Fruit fly (Drosophila melanogaster) whole organism, embryonic: ENCODE results near the gene lawc.

ENCODE experiments used
- ATbp ChIP-seq: fragments of 200-800 bp; sonication (Bioruptor generic); optimal IDR thresholded peaks from 2 replicates; lab custom pipeline; 2017; ENCODE audit warnings: missing biosample characterization, mild to moderate bottlenecking, missing genetic modification characterization, missing genetic modification reagents
- Ada2b ChIP-seq: fragments of 200-800 bp; sonication (Bioruptor generic); IDR thresholded peaks from 2 replicates; pipeline ENCODE4 v1.3.6; 2022; ENCODE audit warnings: missing biosample characterization, missing genetic modification characterization
- Antp ChIP-seq: fragments of 200-800 bp; sonication (Bioruptor generic); optimal IDR thresholded peaks from 3 replicates; lab custom pipeline; 2016; ENCODE audit warnings: missing biosample characterization, missing genetic modification characterization
- CG12219 ChIP-seq: fragments of 200-800 bp; sonication (Bioruptor generic); optimal IDR thresholded peaks from 3 replicates; lab custom pipeline; 2018; ENCODE audit warnings: missing biosample characterization, mild to moderate bottlenecking, missing genetic modification characterization
- CG12299 ChIP-seq: fragments of 200-800 bp; sonication (Bioruptor generic); optimal IDR thresholded peaks from 2 replicates; lab custom pipeline; 2018; ENCODE audit warnings: missing biosample characterization, mild to moderate bottlenecking, missing genetic modification characterization
- CG13296 ChIP-seq: fragments of 200-800 bp; sonication (Bioruptor generic); optimal IDR thresholded peaks from 3 replicates; lab custom pipeline; 2018; ENCODE audit warnings: missing biosample characterization, mild to moderate bottlenecking, missing genetic modification characterization
- CG14965 ChIP-seq: fragments of 200-800 bp; sonication (Bioruptor generic); optimal IDR thresholded peaks from 2 replicates; lab custom pipeline; 2016; ENCODE audit warnings: missing biosample characterization, missing genetic modification characterization, borderline replicate concordance
- CG17612 ChIP-seq: fragments of 200-800 bp; sonication (Bioruptor generic); IDR thresholded peaks from 2 replicates; pipeline ENCODE4 v1.3.6; 2022; ENCODE audit warnings: missing biosample characterization, missing genetic modification characterization
- CG17802 ChIP-seq: fragments of 200-800 bp; sonication (Bioruptor generic); optimal IDR thresholded peaks from 2 replicates; lab custom pipeline; 2018; ENCODE audit warnings: missing biosample characterization, mild to moderate bottlenecking, missing genetic modification characterization, moderate library complexity
- CG17829 ChIP-seq: fragments of 200-800 bp; optimal IDR thresholded peaks from 2 replicates; lab custom pipeline; 2019; ENCODE audit warnings: missing biosample characterization, mild to moderate bottlenecking, missing genetic modification characterization, moderate library complexity
- CG2199 ChIP-seq: fragments of 200-800 bp; sonication (Bioruptor generic); IDR thresholded peaks from 3 replicates; pipeline ENCODE4 v1.3.6; 2022; ENCODE audit warnings: missing biosample characterization, missing genetic modification characterization
- CG4282 ChIP-seq: fragments of 200-800 bp; sonication (Bioruptor generic); optimal IDR thresholded peaks from 2 replicates; lab custom pipeline; 2016; ENCODE audit warnings: missing biosample characterization, missing genetic modification characterization
- CG4360 ChIP-seq: fragments of 200-800 bp; sonication (Bioruptor generic); IDR thresholded peaks from 2 replicates; pipeline ENCODE4 v1.3.6; 2022; ENCODE audit warnings: missing biosample characterization, missing genetic modification characterization
- CG6683 ChIP-seq: fragments of 200-800 bp; sonication (Bioruptor generic); optimal IDR thresholded peaks from 2 replicates; lab custom pipeline; 2017; ENCODE audit warnings: missing biosample characterization, mild to moderate bottlenecking, missing genetic modification characterization, missing genetic modification reagents
- CG7987 ChIP-seq: fragments of 200-800 bp; sonication (Bioruptor generic); optimal IDR thresholded peaks from 2 replicates; lab custom pipeline; 2018; ENCODE audit warnings: missing biosample characterization, mild to moderate bottlenecking, missing genetic modification characterization, moderate library complexity
- CG8089 ChIP-seq: fragments of 200-800 bp; sonication (Bioruptor generic); optimal IDR thresholded peaks from 3 replicates; lab custom pipeline; 2016; ENCODE audit warnings: missing biosample characterization, missing genetic modification characterization
- CG8478 ChIP-seq: fragments of >200 bp; optimal IDR thresholded peaks from 2 replicates; lab custom pipeline; 2018
- CG9215 ChIP-seq: fragments of 200-800 bp; sonication (Bioruptor generic); IDR thresholded peaks from 2 replicates; pipeline ENCODE4 v1.3.6; 2022; ENCODE audit warnings: missing biosample characterization, missing genetic modification characterization
- CG9817 ChIP-seq: fragments of 200-800 bp; sonication (Bioruptor generic); optimal IDR thresholded peaks from 2 replicates; lab custom pipeline; 2018; ENCODE audit warnings: missing biosample characterization, mild to moderate bottlenecking, missing genetic modification characterization, moderate library complexity
- E2f2 ChIP-seq: fragments of 200-800 bp; sonication (Bioruptor generic); IDR thresholded peaks from 2 replicates; pipeline ENCODE4 v1.3.6; 2022; ENCODE audit warnings: missing biosample characterization, missing genetic modification characterization
- Gug ChIP-seq: fragments of 200-800 bp; sonication (Bioruptor generic); IDR thresholded peaks from 4 replicates; pipeline ENCODE4 v1.3.6; 2022; ENCODE audit warnings: missing biosample characterization, missing genetic modification characterization
- H2.0 ChIP-seq: fragments of 200-800 bp; sonication (Bioruptor generic); IDR thresholded peaks from 2 replicates; pipeline ENCODE4 v1.3.6; 2022; ENCODE audit warnings: missing biosample characterization, missing genetic modification characterization
- HHEX ChIP-seq: fragments of 200-800 bp; sonication (Bioruptor generic); optimal IDR thresholded peaks from 3 replicates; lab custom pipeline; 2017; ENCODE audit warnings: missing biosample characterization, mild to moderate bottlenecking, missing genetic modification characterization, missing genetic modification reagents
- HmgZ ChIP-seq: fragments of 200-800 bp; sonication (Bioruptor generic); optimal IDR thresholded peaks from 2 replicates; lab custom pipeline; 2018; ENCODE audit warnings: missing biosample characterization, mild to moderate bottlenecking, missing genetic modification characterization
- Mad ChIP-seq: fragments of 200-800 bp; sonication (Bioruptor generic); optimal IDR thresholded peaks from 2 replicates; lab custom pipeline; 2016; ENCODE audit warnings: missing biosample characterization, missing genetic modification characterization
- Max ChIP-seq: fragments of 200-800 bp; sonication (Bioruptor generic); optimal IDR thresholded peaks from 2 replicates; lab custom pipeline; 2016; ENCODE audit warnings: missing biosample characterization, mild to moderate bottlenecking, missing genetic modification characterization
- Sox102F ChIP-seq: fragments of 200-800 bp; sonication (Bioruptor generic); optimal IDR thresholded peaks from 2 replicates; lab custom pipeline; 2018; ENCODE audit warnings: missing biosample characterization, mild to moderate bottlenecking, missing genetic modification characterization, moderate library complexity
- Sry-δ ChIP-seq: fragments of 200-800 bp; sonication (Bioruptor generic); optimal IDR thresholded peaks from 2 replicates; lab custom pipeline; 2016; ENCODE audit warnings: missing biosample characterization, missing genetic modification characterization
- Stat92E ChIP-seq, 3 experiments: fragments of >200 bp in 2 of 3; fragments of 200-800 bp in 1 of 3; sonication (Bioruptor generic) in 1 of 3; optimal IDR thresholded peaks; 2 replicates each; lab custom pipeline; 2017 to 2019; ENCODE audit warnings: missing biosample characterization in 3 of 3, missing genetic modification characterization in 3 of 3, mild to moderate bottlenecking in 1 of 3, moderate library complexity in 1 of 3
- Usf ChIP-seq: fragments of 200-800 bp; sonication (Bioruptor generic); optimal IDR thresholded peaks from 2 replicates; lab custom pipeline; 2017; ENCODE audit warnings: missing genotype, missing biosample characterization, missing genetic modification characterization
- Xrp1 ChIP-seq: fragments of 200-800 bp; sonication (Bioruptor generic); IDR thresholded peaks from 2 replicates; pipeline ENCODE4 v1.3.6; 2022; ENCODE audit warnings: missing biosample characterization, missing genetic modification characterization
- ac ChIP-seq: fragments of 200-800 bp; sonication (Bioruptor generic); optimal IDR thresholded peaks from 3 replicates; lab custom pipeline; 2017; ENCODE audit warnings: missing biosample characterization, mild to moderate bottlenecking, missing genetic modification characterization
- cato ChIP-seq: fragments of 200-800 bp; sonication (Bioruptor generic); optimal IDR thresholded peaks from 2 replicates; lab custom pipeline; 2016; ENCODE audit warnings: missing biosample characterization, missing genetic modification characterization, borderline replicate concordance
- corto ChIP-seq: fragments of 200-800 bp; sonication (Bioruptor generic); optimal IDR thresholded peaks from 2 replicates; lab custom pipeline; 2016; ENCODE audit warnings: missing biosample characterization, mild to moderate bottlenecking, missing genetic modification characterization, moderate library complexity
- da ChIP-seq: fragments of 200-800 bp; sonication (Bioruptor generic); optimal IDR thresholded peaks from 2 replicates; lab custom pipeline; 2016; ENCODE audit warnings: missing biosample characterization, missing genetic modification characterization
- dan ChIP-seq: fragments of 200-800 bp; sonication (Bioruptor generic); IDR thresholded peaks from 2 replicates; pipeline ENCODE4 v1.3.6; 2022; ENCODE audit warnings: missing biosample characterization, missing genetic modification characterization
- danr ChIP-seq: fragments of 200-800 bp; sonication (Bioruptor generic); IDR thresholded peaks from 2 replicates; pipeline ENCODE4 v1.3.6; 2022; ENCODE audit warnings: missing biosample characterization, missing genetic modification characterization
- dm ChIP-seq: fragments of 200-800 bp; sonication (Bioruptor generic); optimal IDR thresholded peaks from 3 replicates; lab custom pipeline; 2016; ENCODE audit warnings: missing biosample characterization, missing genetic modification characterization
- exex ChIP-seq: fragments of 200-800 bp; sonication (Bioruptor generic); optimal IDR thresholded peaks from 4 replicates; lab custom pipeline; 2018; ENCODE audit warnings: missing biosample characterization, mild to moderate bottlenecking, missing genetic modification characterization, moderate library complexity
- fd3F ChIP-seq: fragments of 200-800 bp; sonication (Bioruptor generic); optimal IDR thresholded peaks from 2 replicates; lab custom pipeline; 2018; ENCODE audit warnings: missing biosample characterization, mild to moderate bottlenecking, missing genetic modification characterization, moderate library complexity
- gfzf ChIP-seq: fragments of 200-800 bp; sonication (Bioruptor generic); optimal IDR thresholded peaks from 2 replicates; lab custom pipeline; 2016; ENCODE audit warnings: missing biosample characterization, mild to moderate bottlenecking, missing genetic modification characterization, moderate library complexity
- gt ChIP-seq: fragments of 200-800 bp; sonication (Bioruptor generic); IDR thresholded peaks from 2 replicates; pipeline ENCODE4 v1.3.6; 2022; ENCODE audit warnings: missing biosample characterization, missing genetic modification characterization
- hkb ChIP-seq, 2 experiments: fragments of 200-800 bp in 1 of 2; fragments of >200 bp in 1 of 2; sonication (Bioruptor generic) in 1 of 2; IDR thresholded peaks in 1 of 2; optimal IDR thresholded peaks in 1 of 2; 2 replicates each; pipeline versions ENCODE4 v1.3.6 to Lab custom; 2017 to 2022; ENCODE audit warnings: missing biosample characterization in 1 of 2, missing genetic modification characterization in 1 of 2
- jigr1 ChIP-seq: fragments of 200-800 bp; sonication (Bioruptor generic); IDR thresholded peaks from 3 replicates; pipeline ENCODE4 v1.3.6; 2022; ENCODE audit warnings: missing biosample characterization, missing genetic modification characterization
- klu ChIP-seq: fragments of 200-800 bp; sonication (Bioruptor generic); IDR thresholded peaks from 2 replicates; pipeline ENCODE4 v1.3.6; 2022; ENCODE audit warnings: missing biosample characterization, missing genetic modification characterization
- mam ChIP-seq: fragments of 200-800 bp; sonication (Bioruptor generic); optimal IDR thresholded peaks from 3 replicates; lab custom pipeline; 2016; ENCODE audit warnings: missing biosample characterization, missing genetic modification characterization
- row ChIP-seq: fragments of 200-800 bp; sonication (Bioruptor generic); IDR thresholded peaks from 3 replicates; pipeline ENCODE4 v1.3.6; 2022; ENCODE audit warnings: missing biosample characterization, missing genetic modification characterization
- run ChIP-seq: fragments of 200-800 bp; sonication (Bioruptor generic); optimal IDR thresholded peaks from 3 replicates; lab custom pipeline; 2018; ENCODE audit warnings: missing biosample characterization, mild to moderate bottlenecking, missing genetic modification characterization
- stc ChIP-seq: fragments of 200-800 bp; sonication (Bioruptor generic); IDR thresholded peaks from 2 replicates; pipeline ENCODE4 v1.3.6; 2022; ENCODE audit warnings: missing biosample characterization, missing genetic modification characterization

Gene lawc

dm6 chrX:8436656-8437284, 25.3 kb upstream of the lawc start, which contains the start of gene CG1440 (continued):
- TF ChIP-seq cato (GFP tag; lab: Kevin White, UChicago) (no peak), CG12219 (GFP tag; lab: Kevin White, UChicago) (no peak), CG7987 (GFP tag; lab: Kevin White, UChicago) (no peak), CG17612 (GFP tag; lab: Robert Waterston, UW) (no peak), exex (tag; lab: Kevin White, UChicago) (no peak), CG17802 (tag; lab: Kevin White, UChicago) (no peak), E2f2 (GFP tag; lab: Robert Waterston, UW) (peak; percentile 70), CG12299 (no peak), klu (GFP tag; lab: Robert Waterston, UW) (no peak), CG9215 (no peak), gfzf (peak; percentile 75), mam (GFP tag; lab: Kevin White, UChicago) (no peak), gt (GFP tag; lab: Robert Waterston, UW) (no peak), run (tag; lab: Kevin White, UChicago) (no peak), CG2199 (GFP tag; lab: Robert Waterston, UW) (no peak), Ada2b (GFP tag; lab: Robert Waterston, UW) (no peak), stc (GFP tag; lab: Robert Waterston, UW) (no peak; the same call in 1 of the 2 replicates), dan (no peak), row (GFP tag; lab: Robert Waterston, UW) (peak; percentile 44; the same call in 2 of the 3 replicates), CG6683 (GFP tag; lab: Kevin White, UChicago) (no peak), ac (GFP tag; lab: Kevin White, UChicago) (no peak), Sry-δ (peak; percentile 30), Mad (GFP tag; lab: Kevin White, UChicago) (peak; percentile 4), CG8089 (GFP tag; lab: Kevin White, UChicago) (no peak), hkb (optimal IDR thresholded peaks at IDR 0.05; lab: Kevin White, UChicago) (no peak), hkb (GFP tag; IDR thresholded peaks at IDR 0.05; lab: Robert Waterston, UW) (peak; percentile 47; the same call in 1 of the 2 replicates), H2.0 (GFP tag; lab: Robert Waterston, UW) (no peak), Stat92E (GFP tag; optimal IDR thresholded peaks at IDR 0.05; lab: Kevin White, UChicago) (peak in 1 of 3 experiments; percentile 59), CG4360 (no peak), CG9817 (tag; lab: Kevin White, UChicago) (no peak), CG17829 (tag; lab: Kevin White, UChicago) (peak; percentile 16), Sox102F (GFP tag; lab: Kevin White, UChicago) (no peak), CG13296 (no peak), HHEX (GFP tag; lab: Kevin White, UChicago) (no peak), CG8478 (lab: Kevin White, UChicago) (no peak), fd3F (GFP tag; lab: Kevin White, UChicago) (no peak), Gug (GFP tag; lab: Robert Waterston, UW) (no peak), jigr1 (GFP tag; lab: Robert Waterston, UW) (no peak), dm (GFP tag; lab: Kevin White, UChicago) (peak; percentile 32), ATbp (GFP tag; lab: Kevin White, UChicago) (no peak), Xrp1 (no peak), CG14965 (GFP tag; lab: Kevin White, UChicago) (no peak), Max (GFP tag; lab: Kevin White, UChicago) (no peak), CG4282 (GFP tag; lab: Kevin White, UChicago) (no peak), corto (GFP tag; lab: Kevin White, UChicago) (no peak), da (GFP tag; lab: Kevin White, UChicago) (no peak), danr (GFP tag; lab: Robert Waterston, UW) (no peak), Usf (GFP tag; lab: Kevin White, UChicago) (no peak), Antp (GFP tag; lab: Kevin White, UChicago) (no peak), HmgZ (tag; lab: Kevin White, UChicago) (peak; percentile 1)
